Worm (Caenorhabditis elegans): ENCODE results near the gene M01B2.8.
"Not testable (repeated sequence)": the region's sequence is repeated elsewhere in the genome, so short reads cannot be mapped to it uniquely, and the experiment has no call there.

The M01B2.8 gene

DNA sequence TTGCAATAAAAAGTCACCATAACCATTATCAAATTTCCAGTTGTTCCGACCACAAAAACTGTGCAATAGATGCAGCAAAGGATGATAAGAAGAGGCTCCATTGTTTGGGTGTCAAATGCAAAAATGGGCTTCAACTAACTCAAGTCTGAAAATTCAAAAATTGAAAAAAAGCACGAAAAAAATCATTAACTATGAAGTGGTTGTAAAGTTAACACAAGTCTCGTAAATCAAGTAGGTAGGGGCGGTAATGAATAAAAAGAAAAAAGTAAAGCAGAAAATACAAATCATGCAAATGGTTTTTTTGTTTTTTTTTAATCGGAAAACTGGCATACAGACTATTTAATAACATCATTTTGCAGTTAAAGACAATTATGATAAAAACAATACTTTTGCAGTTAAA lies 3.3 kb upstream of the M01B2.8 start, which contains the start of gene srsx-39:
srsx-39 (minus strand) TSS at position 101 of the 400 bp plus-strand sequence.
- not testable (repeated sequence) for TF ChIP-seq ztf-11 (tag; optimal IDR thresholded peaks at IDR 0.05); unc-130 (tag; optimal IDR thresholded peaks at IDR 0.05); Y116A8C.19 (tag; optimal IDR thresholded peaks at IDR 0.05; ENCODE audit: borderline replicate concordance)

DNA sequence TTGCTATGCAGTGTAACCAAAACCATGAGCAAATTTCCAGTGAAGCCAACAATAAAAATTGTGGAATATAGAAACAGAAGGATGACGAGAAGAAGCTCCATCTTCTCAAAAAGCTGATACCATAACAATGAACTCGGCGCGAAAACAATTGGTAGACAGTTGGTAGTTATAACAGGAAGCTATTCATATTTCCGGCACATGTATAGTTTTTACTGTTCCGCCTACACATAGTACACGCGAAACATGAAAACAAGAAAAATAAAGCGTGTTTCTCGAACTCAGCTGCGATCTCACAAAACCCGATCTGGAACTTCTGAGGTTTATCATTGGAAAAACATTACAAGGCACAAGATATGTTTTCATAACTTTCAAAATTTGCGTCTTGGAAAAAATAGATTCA lies 955 bp upstream of the M01B2.8 start, which contains the start of gene srsx-37:
srsx-37 (minus strand) TSS at position 101 of the 400 bp plus-strand sequence.
- no peak for TF ChIP-seq Y116A8C.19 (tag; optimal IDR thresholded peaks at IDR 0.05; ENCODE audit: borderline replicate concordance)
- no peak for TF ChIP-seq egl-13 (tag; optimal IDR thresholded peaks at IDR 0.05)
- no peak for TF ChIP-seq F16B12.6 (tag; optimal IDR thresholded peaks at IDR 0.05)
- TF ChIP-seq nhr-77 (tag; optimal IDR thresholded peaks at IDR 0.05), result no peak
- no peak for TF ChIP-seq nhr-90 (tag; optimal IDR thresholded peaks at IDR 0.05; ENCODE audit: poor library complexity)
- no peak for TF ChIP-seq lin-15B (tag; optimal IDR thresholded peaks at IDR 0.05)
- TF ChIP-seq blmp-1 (tag; optimal IDR thresholded peaks at IDR 0.05), result no peak
- no peak for TF ChIP-seq grh-1 (GFP tag; IDR thresholded peaks at IDR 0.05)
- TF ChIP-seq fkh-4 (tag; optimal IDR thresholded peaks at IDR 0.05; ENCODE audit: borderline replicate concordance), result no peak
- TF ChIP-seq hpl-2 (GFP tag; optimal IDR thresholded peaks at IDR 0.05), result no peak
- TF ChIP-seq lin-39 (tag; optimal IDR thresholded peaks at IDR 0.05), result no peak
- no peak for TF ChIP-seq sox-4 (tag; optimal IDR thresholded peaks at IDR 0.05)
- no peak for TF ChIP-seq ceh-63 (GFP tag; optimal IDR thresholded peaks at IDR 0.05)
- no peak for TF ChIP-seq rnt-1 (tag; optimal IDR thresholded peaks at IDR 0.05)
- no peak for TF ChIP-seq lin-14 (GFP tag; optimal IDR thresholded peaks at IDR 0.05)
- TF ChIP-seq ceh-88 (GFP tag; IDR thresholded peaks at IDR 0.05), result no peak
- TF ChIP-seq elt-2 (tag; optimal IDR thresholded peaks at IDR 0.05), result no peak
- no peak for TF ChIP-seq lin-35 (GFP tag; optimal IDR thresholded peaks at IDR 0.05)
- no peak for TF ChIP-seq ceh-90 (tag; optimal IDR thresholded peaks at IDR 0.05)
- TF ChIP-seq nhr-84 (tag; optimal IDR thresholded peaks at IDR 0.05), result no peak

DNA sequence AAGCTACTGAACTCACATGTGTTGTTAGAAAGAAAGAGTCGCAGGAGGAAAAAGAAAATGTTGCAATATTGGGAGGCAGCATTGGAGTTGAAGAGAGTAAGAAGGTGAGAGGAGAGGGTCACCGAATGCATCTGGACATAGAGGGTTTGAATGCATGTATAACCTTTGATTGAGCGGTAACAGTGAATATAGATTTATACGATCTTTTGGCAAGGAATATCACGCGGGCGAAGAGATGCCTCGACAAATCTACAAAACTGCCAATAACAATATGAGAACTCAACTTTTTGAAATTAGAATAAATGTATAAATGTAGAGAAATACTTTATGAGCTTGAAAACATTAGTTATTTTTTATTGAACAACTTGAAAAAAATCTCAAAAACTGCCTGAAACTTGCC lies 2.3 kb downstream of the M01B2.8 start, which contains the start of gene M01B2.10:
M01B2.10 (minus strand) TSS at position 101 of the 400 bp plus-strand sequence.
- not testable (repeated sequence) for TF ChIP-seq nhr-20 (tag; optimal IDR thresholded peaks at IDR 0.05); aly-2 (tag; optimal IDR thresholded peaks at IDR 0.05); ceh-88 (GFP tag; IDR thresholded peaks at IDR 0.05)

DNA sequence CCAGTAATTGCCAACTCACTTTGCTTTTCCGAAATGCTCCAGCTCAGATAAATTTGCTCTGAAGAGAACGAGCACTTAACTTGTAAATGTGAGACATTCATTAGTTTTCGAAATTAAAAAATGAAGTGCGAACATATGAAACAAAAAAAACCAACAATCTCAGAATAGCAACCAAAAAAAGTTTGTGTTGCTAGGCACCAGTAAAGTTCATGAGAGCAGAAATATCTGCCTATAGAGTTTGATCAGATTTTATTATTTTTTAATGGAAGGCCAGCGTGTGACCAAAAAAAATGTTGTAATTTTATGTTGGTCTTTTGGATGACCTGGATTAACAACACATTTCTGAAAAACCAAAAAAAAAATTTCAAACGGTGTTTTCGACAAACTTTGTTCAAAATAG lies 4.1 kb downstream of the M01B2.8 start, which contains the start of gene M01B2.12:
M01B2.12 (minus strand) TSS at position 101 of the 400 bp plus-strand sequence.
- TF ChIP-seq nhr-12 (tag; optimal IDR thresholded peaks at IDR 0.05), result no peak
- TF ChIP-seq swsn-7 (tag; optimal IDR thresholded peaks at IDR 0.05), result no peak
- TF ChIP-seq elt-3 (tag; optimal IDR thresholded peaks at IDR 0.05), result no peak
- no peak for TF ChIP-seq zag-1 (tag; optimal IDR thresholded peaks at IDR 0.05)
- TF ChIP-seq nhr-90 (tag; optimal IDR thresholded peaks at IDR 0.05; ENCODE audit: poor library complexity), result no peak
- no peak for TF ChIP-seq sptf-1 (tag; optimal IDR thresholded peaks at IDR 0.05)
- no peak for TF ChIP-seq nhr-85 (tag)
- no peak for TF ChIP-seq Y116A8C.19 (tag; optimal IDR thresholded peaks at IDR 0.05; ENCODE audit: borderline replicate concordance)
- no peak for TF ChIP-seq aly-2 (tag; optimal IDR thresholded peaks at IDR 0.05)
- no peak for TF ChIP-seq unc-86 (tag; optimal IDR thresholded peaks at IDR 0.05)
- TF ChIP-seq tbx-2 (tag; optimal IDR thresholded peaks at IDR 0.05), result no peak
- TF ChIP-seq ceh-82 (tag; optimal IDR thresholded peaks at IDR 0.05), result no peak
- no peak for TF ChIP-seq alr-1 (tag; optimal IDR thresholded peaks at IDR 0.05; ENCODE audit: borderline replicate concordance)
- TF ChIP-seq hlh-4 (tag; optimal IDR thresholded peaks at IDR 0.05), result no peak
- no peak for TF ChIP-seq sox-4 (tag; optimal IDR thresholded peaks at IDR 0.05)
- TF ChIP-seq rnt-1 (tag; optimal IDR thresholded peaks at IDR 0.05), result no peak
- no peak for TF ChIP-seq egl-27 (tag; optimal IDR thresholded peaks at IDR 0.05)
- no peak for TF ChIP-seq ceh-90 (tag; optimal IDR thresholded peaks at IDR 0.05)

Data from whole organism, L1 larva.